Worm (Caenorhabditis elegans) whole organism, L4/young adult: ENCODE data around the gene K08D8.11.
A peak's percentile ranks its signal among the peaks of the same experiment; 100 is the strongest.

Experiments
- W03F9.2 ChIP-seq: fragments of 150-350 bp; optimal IDR thresholded peaks from 2 replicates; lab custom pipeline; 2014; ENCODE audit warnings: missing biosample characterization, missing genetic modification characterization
- dao-5 ChIP-seq: sonication (generic microtip); optimal IDR thresholded peaks from 2 replicates; lab custom pipeline; 2016; ENCODE audit warnings: missing genotype, missing genetic modification characterization, moderate library complexity, missing compliant biosample characterization
- him-1 ChIP-seq: sonication (generic microtip); optimal IDR thresholded peaks from 2 replicates; lab custom pipeline; 2016; ENCODE audit warnings: missing genotype, missing genetic modification reagents, missing genetic modification characterization, missing compliant biosample characterization

The K08D8.11 gene

ce11 chrIV:12902430-12903110, 7.5 kb downstream of the K08D8.11 start, which contains the start of gene K08D8.2:
TSS of gene K08D8.2 (plus strand) at chrIV:12903060.
- TF ChIP-seq dao-5 (tag; lab: Kevin White, UChicago) (no peak), W03F9.2 (tag; lab: Kevin White, UChicago) (no peak), him-1 (tag; lab: Kevin White, UChicago) (no peak)

DNA sequence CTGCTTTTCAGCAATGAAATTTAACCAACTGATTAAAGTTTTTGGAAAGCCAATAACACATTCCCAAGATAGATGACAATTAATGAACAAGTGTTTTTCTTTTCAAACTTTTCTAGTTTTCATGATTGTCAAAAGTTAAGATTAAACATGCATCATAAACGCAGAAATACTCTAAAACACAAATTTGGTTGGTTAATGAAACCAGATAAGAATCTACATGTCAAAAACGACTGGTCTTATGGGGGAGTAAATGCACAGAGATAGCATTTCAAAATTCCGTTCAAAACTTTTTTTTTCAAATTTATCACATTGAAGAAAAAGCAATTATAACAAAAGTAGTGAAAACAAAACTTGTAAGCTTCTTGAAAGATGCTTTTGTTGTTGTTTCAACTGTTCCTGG, 8.6 kb downstream of the K08D8.11 start:
- TF ChIP-seq him-1 (tag; lab: Kevin White, UChicago), result no peak

DNA sequence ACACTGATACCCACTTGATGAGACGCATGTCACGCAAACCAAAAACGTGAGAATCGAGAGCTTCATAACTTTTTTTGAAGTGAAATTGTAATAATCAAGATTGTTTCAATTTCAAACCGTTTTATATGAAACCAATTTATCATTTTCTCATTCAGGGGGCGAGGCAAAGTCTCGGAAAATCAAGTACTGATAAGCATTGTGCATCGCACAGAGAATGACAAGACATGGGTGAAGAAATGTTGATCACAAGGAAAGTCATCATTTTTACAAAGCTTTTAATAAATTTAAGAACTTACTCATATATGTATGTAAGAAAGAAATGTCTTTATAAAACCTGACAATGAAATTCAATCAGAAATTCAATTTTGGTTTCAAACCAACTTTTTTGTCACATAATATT, 11.4 kb downstream of the K08D8.11 start, which contains the start of gene K08D8.3:
Gene K08D8.3 (minus strand): TSS at position 131 of the 400 bp plus-strand sequence.
- TF ChIP-seq him-1 (tag; lab: Kevin White, UChicago) (no peak), dao-5 (tag; lab: Kevin White, UChicago) (no peak), W03F9.2 (tag; lab: Kevin White, UChicago) (no peak)

DNA sequence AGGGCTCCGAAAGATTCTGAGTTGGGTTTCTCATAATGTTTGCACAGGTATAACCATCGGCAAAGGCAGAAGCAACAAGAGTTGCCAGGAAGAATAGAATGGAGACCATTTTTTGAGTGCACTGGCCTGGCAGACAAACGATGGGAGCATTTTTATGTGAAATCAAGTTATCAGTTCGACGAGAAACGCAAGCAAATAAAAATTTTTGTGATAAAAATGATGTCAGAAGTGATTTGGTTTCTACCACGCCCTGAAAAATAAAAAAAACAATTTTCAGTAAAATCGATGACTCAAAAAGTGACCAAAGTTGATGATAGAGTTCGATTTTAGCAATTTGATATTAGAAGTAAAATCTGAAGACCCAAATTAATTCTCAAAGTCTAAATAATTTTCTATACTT, 14.8 kb downstream of the K08D8.11 start, which contains the start of gene K08D8.4:
Gene K08D8.4 (minus strand): TSS at position 128 of the 400 bp plus-strand sequence.
- TF ChIP-seq W03F9.2 (tag; lab: Kevin White, UChicago), result no peak
- no peak for TF ChIP-seq dao-5 (tag; lab: Kevin White, UChicago)
- TF ChIP-seq him-1 (tag; lab: Kevin White, UChicago), result no peak

ce11 chrIV:12911990-12912389, 16.9 kb downstream of the K08D8.11 start, which contains the start of gene K08D8.5:
TSS of gene K08D8.5 (minus strand) at chrIV:12912129.
- TF ChIP-seq W03F9.2 (tag; lab: Kevin White, UChicago), result no peak
- no peak for TF ChIP-seq dao-5 (tag; lab: Kevin White, UChicago)
- TF ChIP-seq him-1 (tag; lab: Kevin White, UChicago), result no peak

DNA sequence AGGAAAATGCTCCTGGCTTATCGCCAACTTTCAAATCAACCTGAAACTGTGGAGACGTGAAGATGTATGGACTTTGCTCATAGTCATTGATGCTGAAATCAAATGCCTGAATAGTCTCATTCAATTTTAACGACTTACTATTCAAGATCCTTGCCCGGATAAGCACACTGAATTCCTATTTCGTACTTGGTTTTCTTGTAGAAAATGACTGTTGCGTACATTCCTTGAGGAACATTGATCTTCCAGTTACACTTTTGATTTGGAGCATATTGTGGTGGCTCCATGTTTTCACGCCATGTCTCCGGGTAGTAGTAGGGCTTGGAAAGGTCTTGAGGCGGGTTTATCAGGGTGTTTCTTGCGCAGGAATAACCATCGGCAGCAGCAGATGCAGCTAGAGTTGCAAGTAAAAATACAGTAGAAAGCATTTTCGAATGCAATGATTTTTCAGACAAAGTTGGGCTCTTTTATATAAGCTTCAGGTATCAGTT, 19.5 kb downstream of the K08D8.11 start, which contains the start of gene irg-6:
Gene irg-6 (minus strand): TSS at position 438 of the 488 bp plus-strand sequence.
- TF ChIP-seq W03F9.2 (tag; lab: Kevin White, UChicago) (no peak), him-1 (tag; lab: Kevin White, UChicago) (no peak), dao-5 (tag; lab: Kevin White, UChicago) (no peak)

- TF ChIP-seq W03F9.2 (tag; lab: Kevin White, UChicago), result no peak
- TF ChIP-seq him-1 (tag; lab: Kevin White, UChicago), result no peak
- no peak for TF ChIP-seq dao-5 (tag; lab: Kevin White, UChicago)
Observed at ce11 chrIV:12915479-12915878, 20.4 kb downstream of the K08D8.11 start, which contains the start of gene srz-15. TSS of gene srz-15 (plus strand) at chrIV:12915779.

DNA sequence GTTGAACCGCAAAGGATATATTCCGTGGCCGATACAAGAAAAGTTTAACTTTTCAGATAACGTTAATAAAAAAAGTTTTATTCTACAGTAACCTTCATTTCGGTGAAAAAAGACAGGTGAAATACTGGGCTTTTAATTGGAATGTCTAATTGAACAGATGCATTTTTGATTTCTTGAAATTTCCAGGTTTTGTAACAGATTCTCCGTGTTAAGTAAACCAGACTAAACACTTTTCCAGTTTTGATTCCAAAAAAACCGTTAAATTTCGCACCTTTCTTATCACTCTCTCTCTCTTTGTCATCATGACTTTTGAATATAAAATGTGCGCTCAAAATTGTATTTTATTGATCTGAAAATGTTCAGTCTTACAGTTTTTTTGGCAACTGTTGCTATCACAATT, 23.2 kb downstream of the K08D8.11 start, which contains the start of gene C32H11.3:
Gene C32H11.3 (plus strand): TSS at position 301 of the 400 bp plus-strand sequence.
- no peak for TF ChIP-seq W03F9.2 (tag; lab: Kevin White, UChicago)
- no peak for TF ChIP-seq him-1 (tag; lab: Kevin White, UChicago)
- TF ChIP-seq dao-5 (tag; lab: Kevin White, UChicago), result no peak

ce11 chrIV:12920553-12920952, 25.5 kb downstream of the K08D8.11 start:
- TF ChIP-seq W03F9.2 (tag; lab: Kevin White, UChicago), result no peak
- no peak for TF ChIP-seq him-1 (tag; lab: Kevin White, UChicago)
- TF ChIP-seq dao-5 (tag; lab: Kevin White, UChicago), result no peak

DNA sequence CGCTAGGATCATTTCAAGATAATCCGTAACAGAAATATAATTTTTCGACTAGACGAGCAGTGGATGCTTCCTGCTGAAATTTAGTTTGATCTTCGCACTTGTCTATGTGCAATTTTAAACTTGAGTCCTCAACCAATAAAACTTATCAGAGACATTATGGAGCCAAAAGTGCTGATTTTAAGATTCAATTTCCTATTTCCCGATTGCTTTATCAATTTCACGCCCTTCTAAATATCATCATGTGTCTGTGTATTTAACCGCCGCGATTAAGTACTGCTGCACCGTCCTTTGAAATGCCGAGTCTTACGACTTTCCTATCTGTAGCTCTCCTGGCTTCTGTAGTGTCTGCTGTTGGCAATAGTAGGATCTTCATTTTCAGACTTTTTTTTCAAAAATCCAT, 25.9 kb downstream of the K08D8.11 start, which contains the start of gene C32H11.4:
Gene C32H11.4 (plus strand): TSS at position 238 of the 400 bp plus-strand sequence.
- TF ChIP-seq him-1 (tag; lab: Kevin White, UChicago), result no peak
- TF ChIP-seq W03F9.2 (tag; lab: Kevin White, UChicago), result no peak
- no peak for TF ChIP-seq dao-5 (tag; lab: Kevin White, UChicago)

ce11 chrIV:12924332-12924731, 29.2 kb downstream of the K08D8.11 start, which contains the start of gene srlf-4:
TSS of gene srlf-4 (minus strand) at chrIV:12924432.
- TF ChIP-seq W03F9.2 (tag; lab: Kevin White, UChicago) (no peak), dao-5 (tag; lab: Kevin White, UChicago) (no peak), him-1 (tag; lab: Kevin White, UChicago) (no peak)

DNA sequence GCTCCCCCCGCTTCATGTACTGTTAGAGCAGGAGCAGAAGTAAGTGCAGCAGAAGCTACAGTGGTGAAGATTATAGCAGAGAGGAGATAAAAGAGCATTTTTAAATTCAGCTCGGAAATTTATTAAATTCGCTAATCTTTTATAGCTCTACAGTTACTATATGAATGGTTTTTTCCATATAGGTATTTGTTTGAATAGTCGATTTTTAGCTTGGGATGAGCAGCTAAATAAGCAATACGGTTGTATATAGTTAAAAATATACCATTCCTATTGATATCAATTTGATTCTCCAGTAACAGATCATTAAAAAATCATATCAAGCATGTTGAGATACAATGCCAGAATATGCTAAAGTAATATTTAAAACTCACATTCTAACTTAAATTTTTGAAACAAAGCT, 31.5 kb downstream of the K08D8.11 start, which contains the start of gene srlf-5:
Gene srlf-5 (minus strand): TSS at position 101 of the 400 bp plus-strand sequence.
- no peak for TF ChIP-seq dao-5 (tag; lab: Kevin White, UChicago)
- no peak for TF ChIP-seq W03F9.2 (tag; lab: Kevin White, UChicago)
- TF ChIP-seq him-1 (tag; lab: Kevin White, UChicago), result no peak

DNA sequence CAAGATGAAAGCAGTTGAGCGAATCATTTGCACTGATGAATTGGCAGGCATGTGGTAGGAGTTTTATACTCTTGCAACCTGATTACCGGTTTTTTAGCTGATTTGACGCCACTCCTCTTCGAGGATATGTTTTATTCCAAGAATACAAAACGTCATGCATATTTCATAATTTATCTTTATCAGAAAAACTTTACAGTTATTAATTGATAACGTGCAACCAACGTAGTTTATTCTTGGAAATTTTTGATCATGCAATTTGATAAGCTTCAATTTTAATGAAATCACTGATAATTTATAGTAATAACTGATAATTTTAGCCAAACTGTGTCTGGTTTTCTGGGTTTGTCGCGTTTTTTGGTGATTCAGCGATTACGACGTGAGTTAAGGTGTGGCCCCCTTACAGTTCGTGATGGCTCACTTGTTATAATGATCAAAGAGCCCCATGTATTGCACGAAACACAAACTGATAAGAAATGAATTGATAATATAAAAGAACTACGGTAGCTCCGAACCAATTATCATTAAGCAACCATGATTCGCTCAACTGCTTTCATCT, 41.2 kb downstream of the K08D8.11 start, which contains the start of the genes cld-1 and dod-21:
Gene cld-1 (minus strand): TSS at position 51 of the 556 bp plus-strand sequence.
Gene dod-21 (plus strand): TSS at position 518 of the 556 bp plus-strand sequence.
- TF ChIP-seq W03F9.2 (tag; lab: Kevin White, UChicago) (peak; percentile 28), dao-5 (tag; lab: Kevin White, UChicago) (no peak), him-1 (tag; lab: Kevin White, UChicago) (no peak)
